Fruit fly (Drosophila melanogaster) whole organism, prepupa: Measurements from ENCODE around the gene Ir68a.

ENCODE experiments used
- CG10669 ChIP-seq: fragments of 200-800 bp; sonication (Bioruptor generic); optimal IDR thresholded peaks from 3 replicates; lab custom pipeline; 2018; ENCODE audit warnings: missing biosample characterization, mild to moderate bottlenecking, missing genetic modification characterization, moderate library complexity
- Ets96B ChIP-seq: fragments of 200-800 bp; optimal IDR thresholded peaks from 2 replicates; lab custom pipeline; 2019; ENCODE audit warnings: missing biosample characterization, mild to moderate bottlenecking, missing genetic modification characterization, moderate library complexity
- Lpt ChIP-seq: fragments of 200-800 bp; sonication (Bioruptor generic); optimal IDR thresholded peaks from 3 replicates; lab custom pipeline; 2016; ENCODE audit warnings: missing biosample characterization, missing genetic modification characterization
- Sox102F ChIP-seq: fragments of 200-800 bp; sonication (Bioruptor generic); optimal IDR thresholded peaks from 2 replicates; lab custom pipeline; 2016; ENCODE audit warnings: missing biosample characterization, mild to moderate bottlenecking, missing genetic modification characterization
- ss ChIP-seq, 2 experiments: fragments of 200-800 bp; sonication (Bioruptor generic); optimal IDR thresholded peaks; 2 replicates in 1 of 2; 3 replicates in 1 of 2; lab custom pipeline; 2017 to 2018; ENCODE audit warnings: mild to moderate bottlenecking in 2 of 2, missing biosample characterization in 2 of 2, missing genetic modification characterization in 2 of 2, moderate library complexity in 1 of 2
- vri ChIP-seq: fragments of 200-800 bp; sonication (Bioruptor generic); optimal IDR thresholded peaks from 3 replicates; lab custom pipeline; 2016; ENCODE audit warnings: missing biosample characterization, mild to moderate bottlenecking, missing genetic modification characterization

dm6 chr3L:11258392-11258791 is 22.4 kb upstream of the Ir68a start:
- TF ChIP-seq ss (GFP tag; optimal IDR thresholded peaks at IDR 0.05; lab: Kevin White, UChicago): no peak
- TF ChIP-seq vri (GFP tag; lab: Kevin White, UChicago): no peak
- TF ChIP-seq Ets96B (tag; lab: Kevin White, UChicago): no peak
- no peak for TF ChIP-seq CG10669 (GFP tag; lab: Kevin White, UChicago)
- no peak for TF ChIP-seq Sox102F (GFP tag; lab: Kevin White, UChicago)
- no peak for TF ChIP-seq Lpt (GFP tag; lab: Kevin White, UChicago)
